Worm (Caenorhabditis elegans): ENCODE data around the gene R05D3.8.

R05D3.8 gene

DNA sequence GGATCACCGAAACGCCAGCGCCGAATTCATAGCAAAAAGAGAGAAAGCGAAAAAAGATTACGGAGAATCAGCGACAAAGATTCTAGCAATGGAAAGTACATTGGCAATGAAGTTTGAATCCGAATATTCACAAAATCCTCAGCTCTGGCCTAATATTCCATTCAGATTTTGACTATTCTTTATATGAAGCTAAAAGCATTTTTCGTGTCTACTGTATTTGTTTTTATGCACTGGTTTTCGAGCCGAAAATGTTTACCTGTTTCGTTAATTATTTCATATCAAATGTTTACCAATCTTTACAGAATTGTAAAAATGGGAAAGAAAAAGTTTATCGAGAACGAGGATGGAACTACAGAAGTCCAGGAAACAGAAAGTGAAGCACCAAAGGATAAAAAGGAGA, 49.9 kb downstream of the R05D3.8 start, which contains the start of gene F10E9.4:
F10E9.4 (plus strand) TSS at position 301 of the 400 bp plus-strand sequence.
- TF ChIP-seq ama-1 (optimal IDR thresholded peaks at IDR 0.05) (no peak), scrt-1 (GFP tag; IDR thresholded peaks at IDR 0.05) (no peak), flt-1 (GFP tag; IDR thresholded peaks at IDR 0.05) (no peak), hmg-4 (GFP tag; optimal IDR thresholded peaks at IDR 0.05) (no peak), tbx-37 (GFP tag; conservative IDR thresholded peaks at IDR 0.05) (no peak), pes-1 (GFP tag; IDR thresholded peaks at IDR 0.05) (no peak), tbx-11 (GFP tag; IDR thresholded peaks at IDR 0.05) (no peak), ets-7 (tag; optimal IDR thresholded peaks at IDR 0.05) (no peak), B0310.2 (tag; optimal IDR thresholded peaks at IDR 0.05) (no peak), tra-4 (tag; optimal IDR thresholded peaks at IDR 0.05) (no peak), hmbx-1 (tag; optimal IDR thresholded peaks at IDR 0.05) (no peak), sea-1 (GFP tag; conservative IDR thresholded peaks at IDR 0.05) (no peak), F13C5.2 (tag; optimal IDR thresholded peaks at IDR 0.05) (no peak), ceh-13 (GFP tag; optimal IDR thresholded peaks at IDR 0.05) (no peak), ceh-36 (tag; optimal IDR thresholded peaks at IDR 0.05) (no peak)

DNA sequence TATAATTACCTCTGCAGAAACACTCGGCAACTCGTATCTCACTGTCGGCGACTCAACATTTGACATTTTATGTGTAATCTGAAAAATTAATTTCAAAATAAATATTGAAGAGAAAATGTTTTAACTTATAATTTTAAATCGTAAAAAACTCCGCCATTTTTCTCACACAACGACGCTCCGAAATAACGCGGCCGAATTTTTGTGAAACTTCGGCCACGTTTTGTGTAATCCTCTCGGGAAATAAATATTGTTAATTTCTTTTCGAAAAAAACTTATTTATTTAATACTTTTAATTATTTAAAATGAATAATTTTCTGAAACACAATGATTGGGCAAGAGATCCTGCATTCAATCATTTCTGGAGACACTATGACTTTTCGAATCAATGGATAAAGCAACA, 50.8 kb downstream of the R05D3.8 start, which contains the start of the genes F10E9.7 and F10E9.5:
F10E9.7 (minus strand) TSS at position 86 of the 400 bp plus-strand sequence.
F10E9.5 (plus strand) TSS at position 237 of the 400 bp plus-strand sequence.
- TF ChIP-seq tbx-11 (GFP tag; IDR thresholded peaks at IDR 0.05) (no peak), ets-7 (tag; optimal IDR thresholded peaks at IDR 0.05) (no peak), ceh-13 (GFP tag; optimal IDR thresholded peaks at IDR 0.05) (no peak), aly-1 (tag; optimal IDR thresholded peaks at IDR 0.05) (no peak), B0310.2 (tag; optimal IDR thresholded peaks at IDR 0.05) (no peak), ceh-36 (tag; optimal IDR thresholded peaks at IDR 0.05) (no peak), hmbx-1 (tag; optimal IDR thresholded peaks at IDR 0.05) (no peak), F13C5.2 (tag; optimal IDR thresholded peaks at IDR 0.05) (no peak), hnd-1 (tag; optimal IDR thresholded peaks at IDR 0.05) (no peak), tbx-37 (GFP tag; conservative IDR thresholded peaks at IDR 0.05) (peak; percentile 93), ama-1 (optimal IDR thresholded peaks at IDR 0.05) (no peak), sea-1 (GFP tag; conservative IDR thresholded peaks at IDR 0.05) (no peak), flt-1 (GFP tag; IDR thresholded peaks at IDR 0.05) (no peak), tra-4 (tag; optimal IDR thresholded peaks at IDR 0.05) (no peak), scrt-1 (GFP tag; IDR thresholded peaks at IDR 0.05) (no peak), pes-1 (GFP tag; IDR thresholded peaks at IDR 0.05) (peak; percentile 75), hmg-4 (GFP tag; optimal IDR thresholded peaks at IDR 0.05) (no peak)

Measured in whole organism, early embryonic.